Fruit fly (Drosophila melanogaster) ovary, adult (tissue): ENCODE measurements around the gene Kr-h1.

ENCODE experiments used
- CG17801 ChIP-seq: fragments of 200-800 bp; optimal IDR thresholded peaks from 2 replicates; lab custom pipeline; 2019; ENCODE audit warnings: missing biosample characterization, mild to moderate bottlenecking, missing genetic modification characterization, moderate library complexity; ENCODE audit not compliant: partially characterized antibody

The Kr-h1 gene

dm6 chr2L:6082157-6082645 lies at the start of gene Kr-h1:
Gene Kr-h1 (plus strand): TSS chr2L:6082603.
- no peak for TF ChIP-seq CG17801 (GFP tag; lab: Kevin White, UChicago)

DNA sequence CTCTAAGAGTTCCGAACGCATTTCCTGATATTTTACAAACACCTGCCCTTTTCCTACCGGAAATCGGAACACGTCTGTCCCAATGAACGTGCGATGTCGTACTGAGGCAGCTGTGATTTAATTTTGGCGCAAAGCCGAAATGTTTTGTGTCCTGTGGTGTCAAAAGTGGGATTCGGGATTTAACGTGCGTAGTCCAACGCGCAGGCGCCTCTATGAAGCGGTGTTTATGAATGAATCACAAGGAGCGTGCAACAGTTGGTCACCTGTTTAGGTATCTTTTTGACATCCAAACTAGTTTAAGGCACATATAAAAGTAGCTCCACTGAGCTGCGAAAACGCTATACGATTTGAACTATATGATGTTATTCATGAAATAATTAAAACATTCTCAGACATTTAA lies 48.1 kb upstream of the Kr-h1 start, which contains the start of gene CG9109:
TSS of gene CG9109 (minus strand) at position 80 of the 400 bp plus-strand sequence.
- no peak for TF ChIP-seq CG17801 (GFP tag; lab: Kevin White, UChicago)

DNA sequence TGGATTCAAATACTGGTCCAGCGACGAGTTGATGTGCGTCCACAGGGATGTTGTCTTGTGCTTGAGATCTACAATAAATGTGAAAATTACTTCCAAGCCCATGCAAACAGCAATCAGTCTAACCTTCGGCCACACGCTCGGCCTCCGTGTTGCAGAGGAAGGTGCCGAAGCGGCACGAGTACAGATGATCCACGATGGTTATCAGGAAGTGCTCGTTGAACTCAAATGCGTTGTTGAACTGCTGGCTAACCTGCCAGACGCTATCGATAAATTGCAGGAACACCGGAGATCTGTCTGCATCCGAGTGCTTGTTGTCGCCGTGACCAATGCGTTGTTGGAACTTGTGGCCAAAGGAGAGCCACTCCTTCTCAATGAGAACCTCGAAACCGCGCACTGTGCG lies 47.2 kb upstream of the Kr-h1 start:
- TF ChIP-seq CG17801 (GFP tag; lab: Kevin White, UChicago): no peak

- no peak for TF ChIP-seq CG17801 (GFP tag; lab: Kevin White, UChicago)
Observed at dm6 chr2L:6036710-6037109, 45.7 kb upstream of the Kr-h1 start, which contains the start of gene mtm. Gene mtm (minus strand): TSS chr2L:6037015.

DNA sequence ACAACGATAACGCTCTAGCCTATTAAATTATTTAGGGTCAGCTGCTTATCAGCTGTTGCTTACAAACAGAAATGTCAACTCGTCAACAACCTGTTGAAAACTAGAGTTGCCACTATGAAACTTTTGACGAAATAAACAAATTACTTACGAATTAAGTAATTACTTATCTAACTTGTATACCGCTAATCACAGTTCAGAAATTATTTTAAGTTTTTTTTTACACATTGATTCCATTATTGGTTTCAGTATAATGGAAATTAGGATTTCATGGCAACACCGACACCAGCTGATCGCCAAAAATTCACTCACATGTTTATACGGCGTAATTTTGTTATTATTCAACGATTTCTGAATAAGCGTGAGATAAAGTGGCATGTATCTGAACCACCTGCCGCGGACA lies 44.6 kb upstream of the Kr-h1 start, which contains the start of the genes CG9117 and CG31643:
TSS of gene CG9117 (minus strand) at position 73 of the 400 bp plus-strand sequence.
TSS of gene CG31643 (plus strand) at position 288 of the 400 bp plus-strand sequence.
- TF ChIP-seq CG17801 (GFP tag; lab: Kevin White, UChicago): peak; percentile 70

- no peak for TF ChIP-seq CG17801 (GFP tag; lab: Kevin White, UChicago)
Observed at dm6 chr2L:6045484-6045883, 36.9 kb upstream of the Kr-h1 start.

dm6 chr2L:6045972-6046718 lies 36.3 kb upstream of the Kr-h1 start, which contains the start of gene Pfas:
Gene Pfas (minus strand): TSS chr2L:6046050.
- TF ChIP-seq CG17801 (GFP tag; lab: Kevin White, UChicago): peak; percentile 67

dm6 chr2L:6046865-6047264 lies 35.5 kb upstream of the Kr-h1 start:
- TF ChIP-seq CG17801 (GFP tag; lab: Kevin White, UChicago): no peak

DNA sequence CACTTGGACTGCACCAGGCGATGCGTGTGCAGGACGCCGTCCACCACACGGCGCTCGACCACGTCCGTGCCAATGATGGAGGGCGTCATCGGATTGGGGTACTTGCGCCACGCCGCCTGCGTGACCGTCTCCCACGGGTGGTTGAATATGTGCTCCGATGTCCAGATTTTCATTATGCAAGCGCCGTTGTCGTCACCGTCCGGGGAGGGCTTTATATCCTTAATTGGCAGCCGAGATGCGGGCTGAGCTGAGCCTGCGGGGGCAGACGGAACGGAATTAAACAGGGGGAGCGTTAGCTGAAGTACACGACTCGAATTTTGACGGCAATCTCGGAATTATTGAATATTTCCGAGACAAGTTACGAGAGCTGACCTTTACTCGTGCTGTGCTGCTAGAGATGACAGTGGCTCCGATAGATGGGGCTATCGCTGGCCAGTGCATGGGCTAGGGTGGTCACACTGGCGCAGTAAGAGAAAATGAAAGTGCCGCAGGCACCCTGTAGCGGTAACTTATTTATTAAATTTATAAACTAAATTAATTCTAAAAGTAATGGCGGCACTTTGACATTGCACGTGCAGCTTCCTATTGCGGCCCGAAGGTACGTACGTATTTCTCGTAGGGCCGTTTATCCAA lies 34.8 kb upstream of the Kr-h1 start, which contains the start of gene IPIP:
TSS of gene IPIP (plus strand) at position 475 of the 633 bp plus-strand sequence.
- TF ChIP-seq CG17801 (GFP tag; lab: Kevin White, UChicago): peak; percentile 75

dm6 chr2L:6048542-6048941 lies 33.9 kb upstream of the Kr-h1 start, which contains the start of the genes CG34179 and slmo:
Gene CG34179 (minus strand): TSS chr2L:6048706.
Gene slmo (minus strand): TSS chr2L:6048706.
- TF ChIP-seq CG17801 (GFP tag; lab: Kevin White, UChicago): no peak

DNA sequence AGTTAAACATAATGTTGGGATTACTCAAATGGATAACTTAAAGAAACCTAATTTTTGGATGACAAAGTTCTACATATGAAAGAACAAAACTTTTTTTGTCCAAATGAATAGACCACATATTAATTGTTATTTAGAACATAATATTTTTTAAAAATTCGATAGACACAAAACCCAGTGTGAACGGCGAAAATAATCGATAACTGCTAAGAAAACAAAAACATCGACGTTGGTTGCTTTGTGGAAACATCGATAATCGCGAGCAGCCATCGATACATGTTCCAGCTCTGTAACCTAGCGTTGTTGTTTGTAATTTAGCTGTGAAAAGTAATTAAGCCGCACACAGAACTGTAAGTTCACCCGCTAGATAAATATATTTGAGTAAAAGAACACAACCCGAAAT lies 31.8 kb upstream of the Kr-h1 start, which contains the start of gene CG9135:
TSS of gene CG9135 (plus strand) at position 226 of the 400 bp plus-strand sequence.
- no peak for TF ChIP-seq CG17801 (GFP tag; lab: Kevin White, UChicago)

dm6 chr2L:6051212-6051621 lies 31.2 kb upstream of the Kr-h1 start:
- TF ChIP-seq CG17801 (GFP tag; lab: Kevin White, UChicago): peak; percentile 96

- TF ChIP-seq CG17801 (GFP tag; lab: Kevin White, UChicago): no peak
Observed at dm6 chr2L:6053874-6054469, 28.4 kb upstream of the Kr-h1 start, which contains the start of gene CG13995. Gene CG13995 (plus strand): TSS chr2L:6054302.

dm6 chr2L:6060210-6060609 lies 22.2 kb upstream of the Kr-h1 start, which contains the start of gene CG34180:
Gene CG34180 (plus strand): TSS chr2L:6060510.
- TF ChIP-seq CG17801 (GFP tag; lab: Kevin White, UChicago): no peak
